Fruit fly (Drosophila melanogaster) whole organism, embryonic: ENCODE results near the gene CG5665.

ENCODE experiments used
- ATbp ChIP-seq: fragments of 200-800 bp; sonication (Bioruptor generic); optimal IDR thresholded peaks from 2 replicates; lab custom pipeline; 2017; ENCODE audit warnings: missing biosample characterization, mild to moderate bottlenecking, missing genetic modification characterization, missing genetic modification reagents
- CG10462 ChIP-seq: fragments of 200-800 bp; sonication (Bioruptor generic); optimal IDR thresholded peaks from 2 replicates; lab custom pipeline; 2016; ENCODE audit warnings: missing biosample characterization, missing genetic modification characterization
- CG11696 ChIP-seq: fragments of 200-800 bp; sonication (Bioruptor generic); IDR thresholded peaks from 2 replicates; pipeline ENCODE4 v1.3.6; 2022; ENCODE audit warnings: missing biosample characterization, missing genetic modification characterization
- CG12744 ChIP-seq: fragments of 200-800 bp; sonication (Bioruptor generic); optimal IDR thresholded peaks from 2 replicates; lab custom pipeline; 2016; ENCODE audit warnings: missing biosample characterization, missing genetic modification characterization
- CG13123 ChIP-seq: fragments of 200-800 bp; sonication (Bioruptor generic); optimal IDR thresholded peaks from 2 replicates; lab custom pipeline; 2016; ENCODE audit warnings: missing biosample characterization, missing genetic modification characterization
- CG13296 ChIP-seq: fragments of 200-800 bp; sonication (Bioruptor generic); optimal IDR thresholded peaks from 3 replicates; lab custom pipeline; 2018; ENCODE audit warnings: missing biosample characterization, mild to moderate bottlenecking, missing genetic modification characterization
- CG1647 ChIP-seq: fragments of 200-800 bp; sonication (Bioruptor generic); optimal IDR thresholded peaks from 3 replicates; lab custom pipeline; 2016; ENCODE audit warnings: missing biosample characterization, missing genetic modification characterization
- CG16813 ChIP-seq: fragments of 200-800 bp; sonication (Bioruptor generic); IDR thresholded peaks from 3 replicates; pipeline ENCODE4 v1.3.6; 2022; ENCODE audit warnings: missing biosample characterization, missing genetic modification characterization; ENCODE audit not compliant: partially characterized antibody
- CG17359 ChIP-seq: fragments of 200-800 bp; sonication (Bioruptor generic); optimal IDR thresholded peaks from 3 replicates; lab custom pipeline; 2018; ENCODE audit warnings: missing biosample characterization, mild to moderate bottlenecking, missing genetic modification characterization, moderate library complexity
- CG17912 ChIP-seq: fragments of 200-800 bp; sonication (Bioruptor generic); optimal IDR thresholded peaks from 2 replicates; lab custom pipeline; 2018; ENCODE audit warnings: missing biosample characterization, mild to moderate bottlenecking, missing genetic modification characterization
- CG18011 ChIP-seq: fragments of 200-800 bp; sonication (Bioruptor generic); optimal IDR thresholded peaks from 2 replicates; lab custom pipeline; 2017; ENCODE audit warnings: missing biosample characterization, missing genetic modification characterization, mild to moderate bottlenecking, moderate library complexity, missing genotype
- CG18599 ChIP-seq: fragments of 200-800 bp; sonication (Bioruptor generic); optimal IDR thresholded peaks from 3 replicates; lab custom pipeline; 2017; ENCODE audit warnings: missing biosample characterization, missing genetic modification characterization, mild to moderate bottlenecking, moderate library complexity, missing genetic modification reagents
- CG18619 ChIP-seq: fragments of 200-800 bp; sonication (Bioruptor generic); optimal IDR thresholded peaks from 3 replicates; lab custom pipeline; 2017; ENCODE audit warnings: missing biosample characterization, mild to moderate bottlenecking, missing genetic modification characterization
- CG18764 ChIP-seq: fragments of 200-800 bp; sonication (Bioruptor generic); optimal IDR thresholded peaks from 3 replicates; lab custom pipeline; 2016; ENCODE audit warnings: missing biosample characterization, missing genetic modification characterization
- CG2199 ChIP-seq: fragments of 200-800 bp; sonication (Bioruptor generic); IDR thresholded peaks from 3 replicates; pipeline ENCODE4 v1.3.6; 2022; ENCODE audit warnings: missing biosample characterization, missing genetic modification characterization
- CG3281 ChIP-seq: fragments of 200-800 bp; sonication (Bioruptor generic); optimal IDR thresholded peaks from 3 replicates; lab custom pipeline; 2017; ENCODE audit warnings: missing biosample characterization, mild to moderate bottlenecking, missing genetic modification characterization
- CG34376 ChIP-seq: fragments of 200-800 bp; sonication (Bioruptor generic); optimal IDR thresholded peaks from 2 replicates; lab custom pipeline; 2018; ENCODE audit warnings: missing biosample characterization, mild to moderate bottlenecking, missing genetic modification characterization
- CG4707 ChIP-seq: fragments of 200-800 bp; sonication (Bioruptor generic); optimal IDR thresholded peaks from 2 replicates; lab custom pipeline; 2018; ENCODE audit warnings: missing biosample characterization, mild to moderate bottlenecking, missing genetic modification characterization, moderate library complexity
- CG5245 ChIP-seq: fragments of 200-800 bp; sonication (Bioruptor generic); optimal IDR thresholded peaks from 3 replicates; lab custom pipeline; 2016; ENCODE audit warnings: missing biosample characterization, missing genetic modification characterization
- CG5953 ChIP-seq: fragments of 200-800 bp; sonication (Bioruptor generic); IDR thresholded peaks from 2 replicates; pipeline ENCODE4 v1.3.6; 2022; ENCODE audit warnings: missing biosample characterization, missing genetic modification characterization
- CG8359 ChIP-seq: fragments of 200-800 bp; sonication (Bioruptor generic); optimal IDR thresholded peaks from 2 replicates; lab custom pipeline; 2017; ENCODE audit warnings: missing biosample characterization, mild to moderate bottlenecking, missing genetic modification characterization, borderline replicate concordance
- CG8388 ChIP-seq: fragments of 200-800 bp; sonication (Bioruptor generic); optimal IDR thresholded peaks from 2 replicates; lab custom pipeline; 2019; ENCODE audit warnings: missing biosample characterization, mild to moderate bottlenecking, missing genetic modification characterization, moderate library complexity
- CG8765 ChIP-seq: fragments of 200-800 bp; sonication (Bioruptor generic); IDR thresholded peaks from 2 replicates; pipeline ENCODE4 v1.3.6; 2022; ENCODE audit warnings: missing biosample characterization, missing genetic modification characterization
- CG9727 ChIP-seq: fragments of 200-800 bp; sonication (Bioruptor generic); optimal IDR thresholded peaks from 3 replicates; lab custom pipeline; 2017; ENCODE audit warnings: missing biosample characterization, mild to moderate bottlenecking, missing genetic modification characterization
- Chrac-16 ChIP-seq: fragments of 200-800 bp; sonication (Bioruptor generic); optimal IDR thresholded peaks from 3 replicates; lab custom pipeline; 2016; ENCODE audit warnings: missing biosample characterization, missing genetic modification characterization
- Dek ChIP-seq: fragments of 200-800 bp; sonication (Bioruptor generic); optimal IDR thresholded peaks from 3 replicates; lab custom pipeline; 2019; ENCODE audit warnings: missing biosample characterization, mild to moderate bottlenecking, missing genetic modification characterization, moderate library complexity
- Fer3 ChIP-seq: fragments of 200-800 bp; sonication (Bioruptor generic); optimal IDR thresholded peaks from 2 replicates; lab custom pipeline; 2018; ENCODE audit warnings: missing biosample characterization, mild to moderate bottlenecking, missing genetic modification characterization, moderate library complexity
- Hr3 ChIP-seq: fragments of 200-800 bp; sonication (Bioruptor generic); optimal IDR thresholded peaks from 3 replicates; lab custom pipeline; 2016; ENCODE audit warnings: missing biosample characterization, missing genetic modification characterization
- Lim3 ChIP-seq: fragments of 200-800 bp; sonication (Bioruptor generic); IDR thresholded peaks from 2 replicates; pipeline ENCODE4 v1.3.6; 2022; ENCODE audit warnings: missing biosample characterization, missing genetic modification characterization
- Myb ChIP-seq: fragments of 200-800 bp; sonication (Bioruptor generic); optimal IDR thresholded peaks from 2 replicates; lab custom pipeline; 2016; ENCODE audit warnings: missing biosample characterization, missing genetic modification characterization
- Ravus ChIP-seq: fragments of 200-800 bp; sonication (Bioruptor generic); IDR thresholded peaks from 2 replicates; pipeline ENCODE4 v1.3.6; 2022; ENCODE audit warnings: missing biosample characterization, missing genetic modification characterization
- Sin3A ChIP-seq: fragments of >200 bp; optimal IDR thresholded peaks from 2 replicates; lab custom pipeline; 2018
- Sry-β ChIP-seq: fragments of 200-800 bp; sonication (Bioruptor generic); optimal IDR thresholded peaks from 2 replicates; lab custom pipeline; 2018; ENCODE audit warnings: missing biosample characterization, mild to moderate bottlenecking, missing genetic modification characterization, moderate library complexity
- Ssrp ChIP-seq: fragments of 200-800 bp; sonication (Bioruptor generic); optimal IDR thresholded peaks from 2 replicates; lab custom pipeline; 2018; ENCODE audit warnings: missing biosample characterization, mild to moderate bottlenecking, missing genetic modification characterization, moderate library complexity
- TFAM ChIP-seq: fragments of 200-800 bp; sonication (Bioruptor generic); optimal IDR thresholded peaks from 2 replicates; lab custom pipeline; 2017; ENCODE audit warnings: missing biosample characterization, missing genetic modification characterization, inconsistent platforms
- abd-A ChIP-seq: fragments of 200-800 bp; sonication (Bioruptor generic); optimal IDR thresholded peaks from 3 replicates; lab custom pipeline; 2019; ENCODE audit warnings: missing biosample characterization, mild to moderate bottlenecking, missing genetic modification characterization, moderate library complexity
- bcd ChIP-seq: fragments of 200-800 bp; sonication (Bioruptor generic); optimal IDR thresholded peaks from 2 replicates; lab custom pipeline; 2017; ENCODE audit warnings: missing biosample characterization, mild to moderate bottlenecking, missing genetic modification characterization
- crp ChIP-seq, 2 experiments: fragments of 200-800 bp; sonication (Bioruptor generic); optimal IDR thresholded peaks; 2 replicates in 1 of 2; 3 replicates in 1 of 2; lab custom pipeline; 2017; ENCODE audit warnings: missing biosample characterization in 2 of 2, missing genetic modification characterization in 2 of 2, mild to moderate bottlenecking in 1 of 2, moderate library complexity in 1 of 2
- cwo ChIP-seq: fragments of 200-800 bp; sonication (Bioruptor generic); optimal IDR thresholded peaks from 3 replicates; lab custom pipeline; 2017; ENCODE audit warnings: missing biosample characterization, missing genetic modification characterization, mild to moderate bottlenecking, moderate library complexity, missing genetic modification reagents
- dimm ChIP-seq: fragments of 200-800 bp; sonication (Bioruptor generic); IDR thresholded peaks from 2 replicates; pipeline ENCODE4 v1.3.6; 2022; ENCODE audit warnings: missing biosample characterization, missing genetic modification characterization
- dm ChIP-seq: fragments of 200-800 bp; sonication (Bioruptor generic); optimal IDR thresholded peaks from 3 replicates; lab custom pipeline; 2016; ENCODE audit warnings: missing biosample characterization, missing genetic modification characterization
- gcm2 ChIP-seq: fragments of 200-800 bp; sonication (Bioruptor generic); optimal IDR thresholded peaks from 2 replicates; lab custom pipeline; 2016; ENCODE audit warnings: missing biosample characterization, missing genetic modification characterization
- gro ChIP-seq: fragments of 200-800 bp; sonication (Bioruptor generic); optimal IDR thresholded peaks from 2 replicates; lab custom pipeline; 2016; ENCODE audit warnings: missing biosample characterization, missing genetic modification characterization
- gsb ChIP-seq: fragments of 200-800 bp; sonication (Bioruptor generic); IDR thresholded peaks from 2 replicates; pipeline ENCODE4 v1.3.6; 2022; ENCODE audit warnings: missing biosample characterization, missing genetic modification characterization
- hkb ChIP-seq, 2 experiments: fragments of 200-800 bp in 1 of 2; fragments of >200 bp in 1 of 2; sonication (Bioruptor generic) in 1 of 2; IDR thresholded peaks in 1 of 2; optimal IDR thresholded peaks in 1 of 2; 2 replicates each; pipeline versions ENCODE4 v1.3.6 to Lab custom; 2017 to 2022; ENCODE audit warnings: missing biosample characterization in 1 of 2, missing genetic modification characterization in 1 of 2
- kay ChIP-seq: fragments of 200-800 bp; sonication (Bioruptor generic); optimal IDR thresholded peaks from 2 replicates; lab custom pipeline; 2016; ENCODE audit warnings: missing biosample characterization, missing genetic modification characterization
- org-1 ChIP-seq: fragments of 200-800 bp; sonication (Bioruptor generic); optimal IDR thresholded peaks from 2 replicates; lab custom pipeline; 2017; ENCODE audit warnings: missing biosample characterization, missing genetic modification characterization
- pzg ChIP-seq: fragments of 200-800 bp; sonication (Bioruptor generic); optimal IDR thresholded peaks from 3 replicates; lab custom pipeline; 2018; ENCODE audit warnings: missing biosample characterization, mild to moderate bottlenecking, missing genetic modification characterization, moderate library complexity
- sug ChIP-seq: fragments of 200-800 bp; optimal IDR thresholded peaks from 2 replicates; lab custom pipeline; 2019; ENCODE audit warnings: missing biosample characterization, mild to moderate bottlenecking, missing genetic modification characterization, moderate library complexity
- tll ChIP-seq, 2 experiments: fragments of 200-800 bp in 1 of 2; fragments of >200 bp in 1 of 2; sonication (Bioruptor generic) in 1 of 2; optimal IDR thresholded peaks; 2 replicates each; lab custom pipeline; 2017 to 2019; ENCODE audit warnings: missing biosample characterization in 2 of 2, missing genetic modification characterization in 2 of 2, mild to moderate bottlenecking in 1 of 2, moderate library complexity in 1 of 2
- vnd ChIP-seq: fragments of 200-800 bp; sonication (Bioruptor generic); IDR thresholded peaks from 3 replicates; pipeline ENCODE4 v1.3.6; 2022; ENCODE audit warnings: missing biosample characterization, missing genetic modification characterization; ENCODE audit not compliant: partially characterized antibody
- zen ChIP-seq: fragments of 200-800 bp; sonication (Bioruptor generic); optimal IDR thresholded peaks from 3 replicates; lab custom pipeline; 2018; ENCODE audit warnings: missing biosample characterization, mild to moderate bottlenecking, missing genetic modification characterization, moderate library complexity

The CG5665 gene

dm6 chr3L:20353726-20354332 is 4.5 kb upstream of the CG5665 start (continued):
- no peak for TF ChIP-seq crp (GFP tag; optimal IDR thresholded peaks at IDR 0.05; lab: Kevin White, UChicago)
- no peak for TF ChIP-seq hkb (optimal IDR thresholded peaks at IDR 0.05; lab: Kevin White, UChicago)
- TF ChIP-seq hkb (GFP tag; IDR thresholded peaks at IDR 0.05; lab: Robert Waterston, UW): no peak
- no peak for TF ChIP-seq tll (GFP tag; optimal IDR thresholded peaks at IDR 0.05; lab: Kevin White, UChicago)
- TF ChIP-seq Fer3: no peak
- no peak for TF ChIP-seq dimm (GFP tag; lab: Robert Waterston, UW)
- no peak for TF ChIP-seq kay (GFP tag; lab: Kevin White, UChicago)
- TF ChIP-seq Ssrp (tag; lab: Kevin White, UChicago): no peak
- no peak for TF ChIP-seq gcm2 (GFP tag; lab: Kevin White, UChicago)
- peak; percentile 51 for TF ChIP-seq sug
- no peak for TF ChIP-seq abd-A (tag; lab: Kevin White, UChicago)
- no peak for TF ChIP-seq ATbp (GFP tag; lab: Kevin White, UChicago)
- TF ChIP-seq CG9727: no peak
- TF ChIP-seq Hr3: no peak
- TF ChIP-seq CG2199 (GFP tag; lab: Robert Waterston, UW): no peak
- no peak for TF ChIP-seq CG8765 (GFP tag; lab: Robert Waterston, UW)
- TF ChIP-seq CG4707 (GFP tag; lab: Kevin White, UChicago): no peak
- TF ChIP-seq Myb (GFP tag; lab: Kevin White, UChicago): no peak
- peak; percentile 56 for TF ChIP-seq CG34376 (GFP tag; lab: Kevin White, UChicago)
- TF ChIP-seq CG1647 (GFP tag; lab: Kevin White, UChicago): no peak
- TF ChIP-seq CG10462 (GFP tag; lab: Kevin White, UChicago): no peak
- no peak for TF ChIP-seq CG13296 (GFP tag; lab: Kevin White, UChicago)
- TF ChIP-seq Lim3 (GFP tag; lab: Robert Waterston, UW): no peak
- TF ChIP-seq CG13123: no peak
- no peak for TF ChIP-seq CG12744 (GFP tag; lab: Kevin White, UChicago)
- no peak for TF ChIP-seq Sin3A
- TF ChIP-seq CG8388 (GFP tag; lab: Kevin White, UChicago): no peak
- TF ChIP-seq bcd (GFP tag; lab: Kevin White, UChicago): no peak
- no peak for TF ChIP-seq gsb (GFP tag; lab: Robert Waterston, UW)
- no peak for TF ChIP-seq CG16813
- no peak for TF ChIP-seq CG5245 (GFP tag; lab: Kevin White, UChicago)
- no peak for TF ChIP-seq vnd (GFP tag; lab: Robert Waterston, UW)
- no peak for TF ChIP-seq CG17359 (tag; lab: Kevin White, UChicago)
- TF ChIP-seq Sry-β (GFP tag; lab: Kevin White, UChicago): no peak
- TF ChIP-seq cwo (GFP tag; lab: Kevin White, UChicago): peak; percentile 3
- TF ChIP-seq CG18619 (GFP tag; lab: Kevin White, UChicago): no peak
- TF ChIP-seq CG17912: no peak
- TF ChIP-seq CG11696: no peak
- TF ChIP-seq CG5953 (GFP tag; lab: Robert Waterston, UW): no peak
- no peak for TF ChIP-seq TFAM (GFP tag; lab: Kevin White, UChicago)
- TF ChIP-seq CG18764 (GFP tag; lab: Kevin White, UChicago): no peak

- TF ChIP-seq Dek (tag; lab: Kevin White, UChicago) (no peak), CG18599 (GFP tag; lab: Kevin White, UChicago) (no peak), CG3281 (no peak), pzg (no peak), org-1 (GFP tag; lab: Kevin White, UChicago) (no peak), zen (tag; lab: Kevin White, UChicago) (no peak), Ravus (GFP tag; lab: Robert Waterston, UW) (no peak), dm (GFP tag; lab: Kevin White, UChicago) (no peak), gro (GFP tag; lab: Kevin White, UChicago) (no peak), CG18011 (GFP tag; lab: Kevin White, UChicago) (no peak), CG8359 (GFP tag; lab: Kevin White, UChicago) (no peak), Chrac-16 (GFP tag; lab: Kevin White, UChicago) (no peak)
These were observed 3.9 kb upstream of the CG5665 start for dm6 chr3L:20354363-20354762.
